Worm (Caenorhabditis elegans) whole organism, L1 larva: ENCODE results near the gene ZK863.1.

Experiments used
- ceh-82 ChIP-seq, 3 experiments: fragments of 150-350 bp in 1 of 3; sonication (generic microtip) in 2 of 3; optimal IDR thresholded peaks; 2 replicates each; lab custom pipeline; 2014 to 2017; ENCODE audit warnings: missing biosample characterization in 3 of 3, missing genetic modification characterization in 3 of 3
- ceh-88 ChIP-seq: fragments of 200-800 bp; sonication (Bioruptor generic); IDR thresholded peaks from 2 replicates; pipeline ENCODE4 v1.3.6; 2022; ENCODE audit warnings: missing genetic modification characterization, missing compliant biosample characterization
- efl-1 ChIP-seq, 4 experiments: fragments of 150-350 bp; optimal IDR thresholded peaks in 3 of 4; peaks in 1 of 4; 1 replicate in 1 of 4; 2 replicates in 3 of 4; lab custom pipeline; 2014; ENCODE audit warnings: missing biosample characterization in 2 of 4, missing genetic modification characterization in 2 of 4, missing genetic modification reagents in 2 of 4
- efl-3 ChIP-seq: fragments of 200-800 bp; sonication (Bioruptor generic); optimal IDR thresholded peaks from 2 replicates; lab custom pipeline; 2018; ENCODE audit warnings: mild to moderate bottlenecking, missing genetic modification characterization, missing compliant biosample characterization
- elt-3 ChIP-seq, 6 experiments: fragments of 150-350 bp in 1 of 6; sonication (generic microtip); optimal IDR thresholded peaks; 2 replicates each; lab custom pipeline; 2017 to 2018; ENCODE audit warnings: missing biosample characterization in 6 of 6, missing genetic modification characterization in 6 of 6, inconsistent platforms in 1 of 6
- fkh-10 ChIP-seq: sonication (generic microtip); optimal IDR thresholded peaks from 2 replicates; lab custom pipeline; 2017; ENCODE audit warnings: missing biosample characterization, missing genetic modification reagents, missing genetic modification characterization
- lin-35 ChIP-seq, 2 experiments: fragments of 150-350 bp; optimal IDR thresholded peaks; 2 replicates each; lab custom pipeline; 2014; ENCODE audit warnings: missing biosample characterization in 2 of 2, missing genetic modification characterization in 2 of 2, missing genetic modification reagents in 2 of 2
- tlp-1 ChIP-seq: fragments of 150-350 bp; optimal IDR thresholded peaks from 2 replicates; lab custom pipeline; 2014; ENCODE audit warnings: missing biosample characterization, missing genetic modification characterization
- unc-62 ChIP-seq: fragments of 150-350 bp; optimal IDR thresholded peaks from 2 replicates; lab custom pipeline; 2014; ENCODE audit warnings: missing biosample characterization, missing genetic modification reagents, missing genetic modification characterization
- zag-1 ChIP-seq: fragments of 150-350 bp; optimal IDR thresholded peaks from 2 replicates; lab custom pipeline; 2014; ENCODE audit warnings: missing biosample characterization, missing genetic modification characterization
- ztf-11 ChIP-seq, 2 experiments: sonication (generic microtip); optimal IDR thresholded peaks; 2 replicates each; lab custom pipeline; 2016 to 2017; ENCODE audit warnings: missing genetic modification characterization in 2 of 2, missing biosample characterization in 1 of 2, missing compliant biosample characterization in 1 of 2

DNA sequence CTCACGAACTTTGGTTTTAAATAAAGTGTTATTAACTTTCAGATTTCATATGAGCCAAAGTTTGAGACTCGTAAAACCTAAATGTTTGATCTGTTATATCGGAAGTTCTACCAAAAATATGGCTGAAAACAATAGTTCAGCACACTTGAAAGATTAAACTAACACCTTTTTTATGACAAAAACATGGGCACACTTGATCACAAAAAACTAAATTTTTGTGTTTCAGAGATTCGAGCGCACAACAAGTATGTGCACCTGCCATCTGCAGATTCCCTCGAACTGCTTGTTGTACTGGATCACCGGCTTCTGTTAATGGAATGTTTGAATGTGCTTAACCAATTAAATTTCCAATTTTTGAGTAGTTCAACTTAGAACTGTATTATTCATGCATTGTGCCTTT, 16.2 kb downstream of the ZK863.1 start:
- TF ChIP-seq elt-3 (tag; optimal IDR thresholded peaks at IDR 0.05; lab: Kevin White, UChicago) (no peak), efl-1 (optimal IDR thresholded peaks at IDR 0.05; lab: Kevin White, UChicago) (no peak), efl-1 (GFP tag; optimal IDR thresholded peaks at IDR 0.05 in 1 of 2; lab: Kevin White, UChicago) (no peak), ceh-82 (tag; optimal IDR thresholded peaks at IDR 0.05; lab: Kevin White, UChicago) (no peak), lin-35 (GFP tag; optimal IDR thresholded peaks at IDR 0.05; lab: Kevin White, UChicago) (no peak), ztf-11 (tag; optimal IDR thresholded peaks at IDR 0.05; lab: Kevin White, UChicago) (no peak), efl-3 (no peak), unc-62 (GFP tag; lab: Kevin White, UChicago) (no peak), tlp-1 (tag; lab: Kevin White, UChicago) (no peak), ceh-88 (GFP tag; lab: Robert Waterston, UW) (no peak), fkh-10 (no peak), zag-1 (tag; lab: Kevin White, UChicago) (no peak)
